Worm (Caenorhabditis elegans): ENCODE results near the gene set-16.

Gene set-16

ce11 chrIII:13667739-13668138 is 24.0 kb downstream of the set-16 start, which contains the start of gene flp-15:
Gene flp-15 (minus strand): TSS chrIII:13667839.
- TF ChIP-seq F13C5.2 (tag; optimal IDR thresholded peaks at IDR 0.05), result no peak

- no peak for TF ChIP-seq pes-1 (GFP tag; IDR thresholded peaks at IDR 0.05)
- no peak for TF ChIP-seq sea-1 (GFP tag; conservative IDR thresholded peaks at IDR 0.05)
- no peak for TF ChIP-seq F13C5.2 (tag; optimal IDR thresholded peaks at IDR 0.05)
- no peak for TF ChIP-seq tbx-11 (GFP tag; IDR thresholded peaks at IDR 0.05)
- no peak for TF ChIP-seq flt-1 (GFP tag; IDR thresholded peaks at IDR 0.05)
- no peak for TF ChIP-seq aly-1 (tag; optimal IDR thresholded peaks at IDR 0.05)
- no peak for TF ChIP-seq hmbx-1 (tag; optimal IDR thresholded peaks at IDR 0.05)
- no peak for TF ChIP-seq ceh-13 (GFP tag; optimal IDR thresholded peaks at IDR 0.05)
- TF ChIP-seq ceh-36 (tag; optimal IDR thresholded peaks at IDR 0.05), result no peak
- TF ChIP-seq ama-1 (optimal IDR thresholded peaks at IDR 0.05), result no peak
- TF ChIP-seq scrt-1 (GFP tag; IDR thresholded peaks at IDR 0.05), result no peak
- TF ChIP-seq B0310.2 (tag; optimal IDR thresholded peaks at IDR 0.05), result no peak
- no peak for TF ChIP-seq hnd-1 (tag; optimal IDR thresholded peaks at IDR 0.05)
- no peak for TF ChIP-seq tbx-37 (GFP tag; conservative IDR thresholded peaks at IDR 0.05)
- no peak for TF ChIP-seq ets-7 (tag; optimal IDR thresholded peaks at IDR 0.05)
- TF ChIP-seq hmg-4 (GFP tag; optimal IDR thresholded peaks at IDR 0.05), result no peak
- TF ChIP-seq tra-4 (tag; optimal IDR thresholded peaks at IDR 0.05), result no peak
Measured at ce11 chrIII:13669519-13669918, 25.8 kb downstream of the set-16 start.

ce11 chrIII:13672654-13673330 is 29.1 kb downstream of the set-16 start, which contains the start of gene aqp-11:
Gene aqp-11 (plus strand): TSS chrIII:13673280.
- TF ChIP-seq ets-7 (tag; optimal IDR thresholded peaks at IDR 0.05) (no peak), sea-1 (GFP tag; conservative IDR thresholded peaks at IDR 0.05) (no peak)

ce11 chrIII:13678761-13679495 is 35.2 kb downstream of the set-16 start, which contains the start of gene sid-2:
Gene sid-2 (plus strand): TSS chrIII:13679445.
- TF ChIP-seq B0310.2 (tag; optimal IDR thresholded peaks at IDR 0.05) (no peak), hmg-4 (GFP tag; optimal IDR thresholded peaks at IDR 0.05) (no peak), pes-1 (GFP tag; IDR thresholded peaks at IDR 0.05) (no peak), ceh-13 (GFP tag; optimal IDR thresholded peaks at IDR 0.05) (no peak), hnd-1 (tag; optimal IDR thresholded peaks at IDR 0.05) (no peak), tbx-11 (GFP tag; IDR thresholded peaks at IDR 0.05) (no peak)

ce11 chrIII:13682019-13682418 is 38.3 kb downstream of the set-16 start:
- TF ChIP-seq ceh-36 (tag; optimal IDR thresholded peaks at IDR 0.05), result no peak
- no peak for TF ChIP-seq ama-1 (optimal IDR thresholded peaks at IDR 0.05)
- TF ChIP-seq flt-1 (GFP tag; IDR thresholded peaks at IDR 0.05), result no peak
- no peak for TF ChIP-seq sea-1 (GFP tag; conservative IDR thresholded peaks at IDR 0.05)
- TF ChIP-seq ceh-13 (GFP tag; optimal IDR thresholded peaks at IDR 0.05), result no peak
- TF ChIP-seq hmg-4 (GFP tag; optimal IDR thresholded peaks at IDR 0.05), result no peak
- no peak for TF ChIP-seq ets-7 (tag; optimal IDR thresholded peaks at IDR 0.05)
- TF ChIP-seq pes-1 (GFP tag; IDR thresholded peaks at IDR 0.05), result no peak
- no peak for TF ChIP-seq aly-1 (tag; optimal IDR thresholded peaks at IDR 0.05)
- TF ChIP-seq hmbx-1 (tag; optimal IDR thresholded peaks at IDR 0.05), result no peak
- no peak for TF ChIP-seq F13C5.2 (tag; optimal IDR thresholded peaks at IDR 0.05)
- no peak for TF ChIP-seq tbx-37 (GFP tag; conservative IDR thresholded peaks at IDR 0.05)
- TF ChIP-seq B0310.2 (tag; optimal IDR thresholded peaks at IDR 0.05), result no peak
- TF ChIP-seq tbx-11 (GFP tag; IDR thresholded peaks at IDR 0.05), result no peak
- no peak for TF ChIP-seq tra-4 (tag; optimal IDR thresholded peaks at IDR 0.05)
- TF ChIP-seq scrt-1 (GFP tag; IDR thresholded peaks at IDR 0.05), result no peak
- TF ChIP-seq hnd-1 (tag; optimal IDR thresholded peaks at IDR 0.05), result no peak

DNA sequence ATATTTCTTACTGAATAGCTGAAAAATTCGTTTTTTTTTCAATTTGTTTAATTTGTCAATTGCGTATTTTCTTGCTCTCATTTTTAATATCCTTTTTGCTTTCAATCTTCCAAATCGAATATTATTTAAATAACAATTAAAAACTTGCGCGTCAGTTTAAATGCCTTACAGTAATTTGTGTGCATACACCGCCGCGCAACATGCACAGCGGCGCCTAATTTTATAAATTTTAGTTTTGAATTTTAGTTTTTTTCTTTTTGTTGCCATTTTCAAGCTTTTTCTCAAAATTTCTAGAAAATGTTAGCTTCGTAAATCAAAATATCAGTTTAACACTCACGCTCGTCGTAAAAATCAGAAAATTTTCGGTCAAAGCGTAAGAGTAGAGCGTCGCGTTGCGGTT is 39.6 kb downstream of the set-16 start:
- TF ChIP-seq hmbx-1 (tag; optimal IDR thresholded peaks at IDR 0.05), result no peak
- no peak for TF ChIP-seq aly-1 (tag; optimal IDR thresholded peaks at IDR 0.05)
- TF ChIP-seq ama-1 (optimal IDR thresholded peaks at IDR 0.05), result no peak
- TF ChIP-seq pes-1 (GFP tag; IDR thresholded peaks at IDR 0.05), result no peak
- no peak for TF ChIP-seq tra-4 (tag; optimal IDR thresholded peaks at IDR 0.05)

- no peak for TF ChIP-seq sea-1 (GFP tag; conservative IDR thresholded peaks at IDR 0.05)
- TF ChIP-seq ama-1 (optimal IDR thresholded peaks at IDR 0.05), result no peak
- no peak for TF ChIP-seq hnd-1 (tag; optimal IDR thresholded peaks at IDR 0.05)
Measured at ce11 chrIII:13684236-13684635, 40.5 kb downstream of the set-16 start.

DNA sequence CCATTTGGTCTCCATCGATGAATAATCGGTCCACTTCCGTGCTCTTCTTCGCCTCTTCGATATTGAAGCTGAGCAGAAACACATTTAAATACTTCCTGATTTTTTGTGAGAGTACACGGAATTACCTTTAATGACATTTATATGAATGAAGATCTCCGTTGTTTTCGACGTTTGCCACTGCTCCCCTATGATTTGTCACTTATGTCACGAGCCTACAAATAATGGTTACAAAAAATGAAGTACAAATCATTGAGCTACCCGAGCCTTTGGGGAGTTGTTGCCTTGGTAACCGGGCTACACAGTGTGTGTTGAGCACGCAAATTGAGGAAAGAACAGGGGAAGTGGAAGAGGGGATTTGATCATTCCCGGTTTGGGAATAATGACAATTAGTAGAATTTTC is 42.6 kb downstream of the set-16 start, which contains the start of gene dyf-2:
TSS of gene dyf-2 (minus strand) at position 137 of the 400 bp plus-strand sequence.
- no peak for TF ChIP-seq tbx-11 (GFP tag; IDR thresholded peaks at IDR 0.05)
- no peak for TF ChIP-seq B0310.2 (tag; optimal IDR thresholded peaks at IDR 0.05)
- TF ChIP-seq hmg-4 (GFP tag; optimal IDR thresholded peaks at IDR 0.05), result no peak
- TF ChIP-seq sea-1 (GFP tag; conservative IDR thresholded peaks at IDR 0.05), result no peak
- TF ChIP-seq hmbx-1 (tag; optimal IDR thresholded peaks at IDR 0.05), result no peak
- TF ChIP-seq F13C5.2 (tag; optimal IDR thresholded peaks at IDR 0.05), result no peak
- TF ChIP-seq ceh-36 (tag; optimal IDR thresholded peaks at IDR 0.05), result no peak
- TF ChIP-seq flt-1 (GFP tag; IDR thresholded peaks at IDR 0.05), result no peak

Measured in whole organism, early embryonic.